Fruit fly (Drosophila melanogaster) whole organism, embryonic: ENCODE data around the gene dpr20.

Source experiments
- Adf1 ChIP-seq: fragments of 200-800 bp; sonication (Bioruptor generic); IDR thresholded peaks from 2 replicates; pipeline ENCODE4 v1.3.6; 2022; ENCODE audit warnings: missing biosample characterization, missing genetic modification characterization
- Asciz ChIP-seq: fragments of 200-800 bp; sonication (Bioruptor generic); optimal IDR thresholded peaks from 2 replicates; lab custom pipeline; 2017; ENCODE audit warnings: missing biosample characterization, mild to moderate bottlenecking, missing genetic modification characterization, missing genetic modification reagents
- CG10274 ChIP-seq: fragments of 200-800 bp; sonication (Bioruptor generic); optimal IDR thresholded peaks from 3 replicates; lab custom pipeline; 2017; ENCODE audit warnings: missing biosample characterization, mild to moderate bottlenecking, missing genetic modification characterization
- CG10543 ChIP-seq: fragments of 200-800 bp; sonication (Bioruptor generic); optimal IDR thresholded peaks from 3 replicates; lab custom pipeline; 2017; ENCODE audit warnings: missing biosample characterization, mild to moderate bottlenecking, missing genetic modification characterization, moderate library complexity
- CG11504 ChIP-seq: fragments of 200-800 bp; sonication (Bioruptor generic); optimal IDR thresholded peaks from 3 replicates; lab custom pipeline; 2019; ENCODE audit warnings: missing biosample characterization, mild to moderate bottlenecking, missing genetic modification characterization, moderate library complexity
- CG13424 ChIP-seq: fragments of 200-800 bp; sonication (Bioruptor generic); optimal IDR thresholded peaks from 2 replicates; lab custom pipeline; 2019; ENCODE audit warnings: missing biosample characterization, mild to moderate bottlenecking, missing genetic modification characterization, moderate library complexity
- CG14667 ChIP-seq: fragments of 200-800 bp; sonication (Bioruptor generic); IDR thresholded peaks from 2 replicates; pipeline ENCODE4 v1.3.6; 2022; ENCODE audit warnings: missing biosample characterization, missing genetic modification characterization
- CG15696 ChIP-seq: fragments of 200-800 bp; sonication (Bioruptor generic); optimal IDR thresholded peaks from 2 replicates; lab custom pipeline; 2019; ENCODE audit warnings: missing biosample characterization, mild to moderate bottlenecking, missing genetic modification characterization, moderate library complexity
- CG2202 ChIP-seq: fragments of 200-800 bp; sonication (Bioruptor generic); optimal IDR thresholded peaks from 2 replicates; lab custom pipeline; 2018; ENCODE audit warnings: missing biosample characterization, mild to moderate bottlenecking, missing genetic modification characterization
- CG2889 ChIP-seq: fragments of 200-800 bp; sonication (Bioruptor generic); IDR thresholded peaks from 3 replicates; pipeline ENCODE4 v1.3.6; 2022; ENCODE audit warnings: missing biosample characterization, missing genetic modification characterization
- CG31224 ChIP-seq: fragments of 200-800 bp; sonication (Bioruptor generic); IDR thresholded peaks from 2 replicates; pipeline ENCODE4 v1.3.6; 2022; ENCODE audit warnings: missing biosample characterization, missing genetic modification characterization
- CG34224 ChIP-seq: fragments of 200-800 bp; sonication (Bioruptor generic); IDR thresholded peaks from 3 replicates; pipeline ENCODE4 v1.3.6; 2022; ENCODE audit warnings: missing biosample characterization, missing genetic modification characterization; ENCODE audit not compliant: partially characterized antibody
- CG43689 ChIP-seq: fragments of 200-800 bp; sonication (Bioruptor generic); IDR thresholded peaks from 2 replicates; pipeline ENCODE4 v1.3.6; 2022; ENCODE audit warnings: missing biosample characterization, missing genetic modification characterization
- CG7839 ChIP-seq: fragments of 200-800 bp; sonication (Bioruptor generic); optimal IDR thresholded peaks from 3 replicates; lab custom pipeline; 2018; ENCODE audit warnings: missing biosample characterization, mild to moderate bottlenecking, missing genetic modification characterization, moderate library complexity
- D19B ChIP-seq: fragments of 200-800 bp; sonication (Bioruptor generic); optimal IDR thresholded peaks from 2 replicates; lab custom pipeline; 2017; ENCODE audit warnings: missing biosample characterization, mild to moderate bottlenecking, missing genetic modification characterization
- Dll ChIP-seq: fragments of 200-800 bp; sonication (Bioruptor generic); IDR thresholded peaks from 4 replicates; pipeline ENCODE4 v1.3.6; 2022; ENCODE audit warnings: missing biosample characterization, missing genetic modification characterization; ENCODE audit not compliant: partially characterized antibody
- Doc3 ChIP-seq: fragments of 200-800 bp; sonication (Bioruptor generic); IDR thresholded peaks from 3 replicates; pipeline ENCODE4 v1.3.6; 2022; ENCODE audit warnings: missing biosample characterization, missing genetic modification characterization; ENCODE audit not compliant: partially characterized antibody
- Drgx ChIP-seq: fragments of 200-800 bp; sonication (Bioruptor generic); IDR thresholded peaks from 2 replicates; pipeline ENCODE4 v1.3.6; 2022; ENCODE audit warnings: missing biosample characterization, missing genetic modification characterization
- E2f1 ChIP-seq: fragments of 200-800 bp; sonication (Bioruptor generic); IDR thresholded peaks from 2 replicates; pipeline ENCODE4 v1.3.6; 2022; ENCODE audit warnings: missing biosample characterization, missing genetic modification characterization
- Ets65A ChIP-seq: fragments of 200-800 bp; sonication (Bioruptor generic); peaks from one replicate; lab custom pipeline; 2016; ENCODE audit warnings: missing biosample characterization, missing genetic modification characterization
- HLH54F ChIP-seq: fragments of 200-800 bp; sonication (Bioruptor generic); optimal IDR thresholded peaks from 3 replicates; lab custom pipeline; 2016; ENCODE audit warnings: missing biosample characterization, missing genetic modification characterization
- Kr ChIP-seq: fragments of 200-800 bp; sonication (Bioruptor generic); optimal IDR thresholded peaks from 2 replicates; lab custom pipeline; 2017; ENCODE audit warnings: missing biosample characterization, mild to moderate bottlenecking, missing genetic modification characterization
- Med ChIP-seq: fragments of 200-800 bp; sonication (Bioruptor generic); peaks from one replicate; lab custom pipeline; 2016; ENCODE audit warnings: missing biosample characterization, missing genetic modification characterization, mild to moderate bottlenecking, inconsistent platforms, moderate library complexity
- Mes4 ChIP-seq: fragments of 200-800 bp; sonication (Bioruptor generic); optimal IDR thresholded peaks from 2 replicates; lab custom pipeline; 2016; ENCODE audit warnings: missing biosample characterization, missing genetic modification characterization
- Rfx ChIP-seq: fragments of 200-800 bp; sonication (Bioruptor generic); IDR thresholded peaks from 2 replicates; pipeline ENCODE4 v1.3.6; 2022; ENCODE audit warnings: missing biosample characterization, missing genetic modification characterization
- Sox102F ChIP-seq: fragments of 200-800 bp; sonication (Bioruptor generic); optimal IDR thresholded peaks from 2 replicates; lab custom pipeline; 2018; ENCODE audit warnings: missing biosample characterization, mild to moderate bottlenecking, missing genetic modification characterization, moderate library complexity
- Stat92E ChIP-seq, 3 experiments: fragments of >200 bp in 2 of 3; fragments of 200-800 bp in 1 of 3; sonication (Bioruptor generic) in 1 of 3; optimal IDR thresholded peaks; 2 replicates each; lab custom pipeline; 2017 to 2019; ENCODE audit warnings: missing biosample characterization in 3 of 3, missing genetic modification characterization in 3 of 3, mild to moderate bottlenecking in 1 of 3, moderate library complexity in 1 of 3
- Xrp1 ChIP-seq: fragments of 200-800 bp; sonication (Bioruptor generic); IDR thresholded peaks from 2 replicates; pipeline ENCODE4 v1.3.6; 2022; ENCODE audit warnings: missing biosample characterization, missing genetic modification characterization
- corto ChIP-seq: fragments of 200-800 bp; sonication (Bioruptor generic); optimal IDR thresholded peaks from 2 replicates; lab custom pipeline; 2016; ENCODE audit warnings: missing biosample characterization, mild to moderate bottlenecking, missing genetic modification characterization, moderate library complexity
- crc ChIP-seq: fragments of 200-800 bp; sonication (Bioruptor generic); optimal IDR thresholded peaks from 2 replicates; lab custom pipeline; 2016; ENCODE audit warnings: missing biosample characterization, missing genetic modification characterization
- cwo ChIP-seq: fragments of 200-800 bp; sonication (Bioruptor generic); optimal IDR thresholded peaks from 3 replicates; lab custom pipeline; 2017; ENCODE audit warnings: missing biosample characterization, missing genetic modification characterization, mild to moderate bottlenecking, moderate library complexity, missing genetic modification reagents
- dan ChIP-seq: fragments of 200-800 bp; sonication (Bioruptor generic); IDR thresholded peaks from 2 replicates; pipeline ENCODE4 v1.3.6; 2022; ENCODE audit warnings: missing biosample characterization, missing genetic modification characterization
- emc ChIP-seq: fragments of 200-800 bp; sonication (Bioruptor generic); optimal IDR thresholded peaks from 2 replicates; lab custom pipeline; 2016; ENCODE audit warnings: missing biosample characterization, missing genetic modification characterization
- fru ChIP-seq: fragments of >200 bp; optimal IDR thresholded peaks from 2 replicates; lab custom pipeline; 2017
- gsb ChIP-seq: fragments of 200-800 bp; sonication (Bioruptor generic); IDR thresholded peaks from 2 replicates; pipeline ENCODE4 v1.3.6; 2022; ENCODE audit warnings: missing biosample characterization, missing genetic modification characterization
- her ChIP-seq: fragments of 200-800 bp; sonication (Bioruptor generic); optimal IDR thresholded peaks from 2 replicates; lab custom pipeline; 2016; ENCODE audit warnings: missing biosample characterization, missing genetic modification characterization
- knrl ChIP-seq: fragments of 200-800 bp; sonication (Bioruptor generic); IDR thresholded peaks from 3 replicates; pipeline ENCODE4 v1.3.6; 2022; ENCODE audit warnings: missing biosample characterization, missing genetic modification characterization; ENCODE audit not compliant: partially characterized antibody
- mirr ChIP-seq: fragments of 200-800 bp; sonication (Bioruptor generic); optimal IDR thresholded peaks from 3 replicates; lab custom pipeline; 2018; ENCODE audit warnings: missing biosample characterization, mild to moderate bottlenecking, missing genetic modification characterization
- pita ChIP-seq: fragments of 200-800 bp; sonication (Bioruptor generic); optimal IDR thresholded peaks from 2 replicates; lab custom pipeline; 2017; ENCODE audit warnings: missing biosample characterization, mild to moderate bottlenecking, missing genetic modification characterization
- schlank ChIP-seq: fragments of 200-800 bp; sonication (Bioruptor generic); optimal IDR thresholded peaks from 2 replicates; lab custom pipeline; 2018; ENCODE audit warnings: missing biosample characterization, mild to moderate bottlenecking, missing genetic modification characterization
- seq ChIP-seq: fragments of 200-800 bp; sonication (Bioruptor generic); IDR thresholded peaks from 2 replicates; pipeline ENCODE4 v1.3.6; 2022; ENCODE audit warnings: missing biosample characterization, missing genetic modification characterization
- ssp ChIP-seq: fragments of 200-800 bp; sonication (Bioruptor generic); IDR thresholded peaks from 2 replicates; pipeline ENCODE4 v1.3.6; 2022; ENCODE audit warnings: missing biosample characterization, missing genetic modification characterization
- sug ChIP-seq: fragments of 200-800 bp; optimal IDR thresholded peaks from 2 replicates; lab custom pipeline; 2019; ENCODE audit warnings: missing biosample characterization, mild to moderate bottlenecking, missing genetic modification characterization, moderate library complexity
- trem ChIP-seq: fragments of 200-800 bp; optimal IDR thresholded peaks from 3 replicates; lab custom pipeline; 2019; ENCODE audit warnings: missing biosample characterization, mild to moderate bottlenecking, missing genetic modification characterization, moderate library complexity
- tup ChIP-seq: fragments of 200-800 bp; sonication (Bioruptor generic); optimal IDR thresholded peaks from 2 replicates; lab custom pipeline; 2016; ENCODE audit warnings: missing biosample characterization, mild to moderate bottlenecking, missing genetic modification characterization, moderate library complexity
- twi ChIP-seq: fragments of 200-800 bp; optimal IDR thresholded peaks from 2 replicates; lab custom pipeline; 2019; ENCODE audit warnings: missing biosample characterization, mild to moderate bottlenecking, missing genetic modification characterization, moderate library complexity
- unpg ChIP-seq: fragments of 200-800 bp; sonication (Bioruptor generic); optimal IDR thresholded peaks from 3 replicates; lab custom pipeline; 2018; ENCODE audit warnings: missing biosample characterization, mild to moderate bottlenecking, missing genetic modification characterization, moderate library complexity

The dpr20 gene

dm6 chr3L:817708-818107 lies 39.3 kb downstream of the dpr20 start (continued):
- TF ChIP-seq Ets65A (GFP tag; lab: Kevin White, UChicago) (peak; percentile 11), unpg (GFP tag; lab: Kevin White, UChicago) (peak; percentile 30), ssp (GFP tag; lab: Robert Waterston, UW) (no peak), dan (no peak), knrl (GFP tag; lab: Robert Waterston, UW) (no peak), Doc3 (GFP tag; lab: Robert Waterston, UW) (no peak), Drgx (GFP tag; lab: Robert Waterston, UW) (0 out of 2 replicates have a peak, but pooled peaks have one; percentile 17), Mes4 (GFP tag; lab: Kevin White, UChicago) (no peak), pita (GFP tag; lab: Kevin White, UChicago) (no peak), CG11504 (tag; lab: Kevin White, UChicago) (peak; percentile 24), Xrp1 (GFP tag; lab: Robert Waterston, UW) (peak; percentile 29; the same call in 1 of the 2 replicates)

dm6 chr3L:815234-816200 lies 41.5 kb downstream of the dpr20 start:
- TF ChIP-seq Dll (GFP tag; lab: Robert Waterston, UW) (no peak), Adf1 (GFP tag; lab: Robert Waterston, UW) (no peak), emc (no peak), schlank (tag; lab: Kevin White, UChicago) (no peak), gsb (GFP tag; lab: Robert Waterston, UW) (peak; percentile 26; the same call in 1 of the 2 replicates), CG15696 (tag; lab: Kevin White, UChicago) (no peak), CG34224 (GFP tag; lab: Robert Waterston, UW) (no peak), fru (lab: Kevin White, UChicago) (no peak), Kr (GFP tag; lab: Kevin White, UChicago) (no peak), seq (GFP tag; lab: Robert Waterston, UW) (0 out of 2 replicates have a peak, but pooled peaks have one; percentile 29), Rfx (GFP tag; lab: Robert Waterston, UW) (peak; percentile 47), Asciz (GFP tag; lab: Kevin White, UChicago) (peak; percentile 58), Stat92E (GFP tag; optimal IDR thresholded peaks at IDR 0.05; lab: Kevin White, UChicago) (no peak), CG10274 (no peak), CG10543 (GFP tag; lab: Kevin White, UChicago) (peak; percentile 7), HLH54F (no peak), CG43689 (no peak), CG13424 (tag; lab: Kevin White, UChicago) (peak; percentile 60), CG2202 (tag; lab: Kevin White, UChicago) (no peak), twi (tag; lab: Kevin White, UChicago) (peak; percentile 99), CG14667 (GFP tag; lab: Robert Waterston, UW) (no peak), CG2889 (GFP tag; lab: Robert Waterston, UW) (no peak), E2f1 (GFP tag; lab: Robert Waterston, UW) (peak; percentile 63), her (no peak), Sox102F (peak; percentile 64), crc (GFP tag; lab: Kevin White, UChicago) (no peak), CG31224 (peak; percentile 33; the same call in 1 of the 2 replicates), cwo (no peak), trem (no peak), D19B (GFP tag; lab: Kevin White, UChicago) (peak; percentile 1), CG7839 (tag; lab: Kevin White, UChicago) (peak; percentile 52), mirr (GFP tag; lab: Kevin White, UChicago) (no peak), sug (tag; lab: Kevin White, UChicago) (peak; percentile 9), Drgx (GFP tag; lab: Robert Waterston, UW) (no peak), corto (no peak), Med (GFP tag; lab: Kevin White, UChicago) (peak; percentile 73), tup (GFP tag; lab: Kevin White, UChicago) (no peak)
